Worm (Caenorhabditis elegans) whole organism, midembryonic: ENCODE results near the gene arx-4.

ENCODE experiments used
- klf-2 ChIP-seq: fragments of 200-800 bp; sonication (Bioruptor generic); conservative IDR thresholded peaks from 2 replicates; pipeline ENCODE4 v1.3.6; 2022; ENCODE audit warnings: missing genetic modification reagents, missing genetic modification characterization, missing compliant biosample characterization
- med-1 ChIP-seq: sonication (generic microtip); optimal IDR thresholded peaks from 2 replicates; lab custom pipeline; 2017; ENCODE audit warnings: missing genetic modification characterization, mild to moderate bottlenecking, missing compliant biosample characterization, antibody characterized with exemption, missing genetic modification reagents; ENCODE audit not compliant: insufficient read depth

DNA sequence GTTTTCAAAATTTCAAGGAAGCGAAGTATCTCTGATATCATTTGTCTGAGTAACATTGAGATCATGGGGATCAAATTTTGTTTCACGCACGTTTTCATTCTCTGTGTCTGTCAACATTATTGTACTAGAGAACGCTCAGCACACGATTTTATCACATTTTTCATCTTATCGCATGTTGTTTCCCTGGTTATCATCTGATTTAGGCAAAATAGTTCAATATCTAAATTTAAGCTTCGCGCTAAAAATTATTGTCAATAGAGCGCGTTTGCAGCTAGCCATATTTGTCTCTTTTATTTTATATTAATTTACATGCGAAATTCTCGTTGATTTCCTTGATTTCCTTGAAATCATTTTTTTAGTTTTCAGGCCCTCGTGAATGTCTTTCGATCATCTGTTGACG, 16.6 kb upstream of the arx-4 start, which contains the start of gene K02F3.2:
- TF ChIP-seq med-1 (no peak), klf-2 (no peak)
